Fruit fly (Drosophila melanogaster) whole organism, prepupa: ENCODE measurements around the gene CG31098.

ENCODE experiments used
- CG10669 ChIP-seq: fragments of 200-800 bp; sonication (Bioruptor generic); optimal IDR thresholded peaks from 3 replicates; lab custom pipeline; 2018; ENCODE audit warnings: missing biosample characterization, mild to moderate bottlenecking, missing genetic modification characterization, moderate library complexity
- CG31627 ChIP-seq: fragments of 200-800 bp; sonication (Bioruptor generic); optimal IDR thresholded peaks from 3 replicates; lab custom pipeline; 2016; ENCODE audit warnings: missing biosample characterization, missing genetic modification characterization
- CG8632 ChIP-seq: fragments of 200-800 bp; sonication (Bioruptor generic); optimal IDR thresholded peaks from 3 replicates; lab custom pipeline; 2016; ENCODE audit warnings: missing biosample characterization, missing genetic modification characterization
- Hr38 ChIP-seq: sonication (Bioruptor generic); optimal IDR thresholded peaks from 2 replicates; lab custom pipeline; 2016; ENCODE audit warnings: missing biosample characterization, missing genetic modification characterization
- Lpt ChIP-seq: fragments of 200-800 bp; sonication (Bioruptor generic); optimal IDR thresholded peaks from 3 replicates; lab custom pipeline; 2016; ENCODE audit warnings: missing biosample characterization, missing genetic modification characterization
- Sox102F ChIP-seq: fragments of 200-800 bp; sonication (Bioruptor generic); optimal IDR thresholded peaks from 2 replicates; lab custom pipeline; 2016; ENCODE audit warnings: missing biosample characterization, mild to moderate bottlenecking, missing genetic modification characterization
- achi ChIP-seq: fragments of 200-800 bp; sonication (Bioruptor generic); optimal IDR thresholded peaks from 3 replicates; lab custom pipeline; 2016; ENCODE audit warnings: missing biosample characterization, missing genetic modification characterization
- dsx ChIP-seq: fragments of 200-800 bp; optimal IDR thresholded peaks from 3 replicates; lab custom pipeline; 2019; ENCODE audit warnings: missing biosample characterization, mild to moderate bottlenecking, missing genetic modification characterization, moderate library complexity; ENCODE audit not compliant: poor library complexity, severe bottlenecking
- esn ChIP-seq: fragments of 200-800 bp; sonication (Bioruptor generic); optimal IDR thresholded peaks from 2 replicates; lab custom pipeline; 2016; ENCODE audit warnings: missing biosample characterization, mild to moderate bottlenecking, missing genetic modification characterization, moderate library complexity
- net ChIP-seq: fragments of 200-800 bp; sonication (Bioruptor generic); optimal IDR thresholded peaks from 3 replicates; lab custom pipeline; 2016; ENCODE audit warnings: missing biosample characterization, missing genetic modification characterization
- svp ChIP-seq: fragments of 200-800 bp; sonication (Bioruptor generic); peaks from one replicate; lab custom pipeline; 2016; ENCODE audit warnings: missing biosample characterization, missing genetic modification characterization
- topi ChIP-seq: fragments of 200-800 bp; sonication (Bioruptor generic); optimal IDR thresholded peaks from 3 replicates; lab custom pipeline; 2016; ENCODE audit warnings: missing biosample characterization, missing genetic modification characterization

DNA sequence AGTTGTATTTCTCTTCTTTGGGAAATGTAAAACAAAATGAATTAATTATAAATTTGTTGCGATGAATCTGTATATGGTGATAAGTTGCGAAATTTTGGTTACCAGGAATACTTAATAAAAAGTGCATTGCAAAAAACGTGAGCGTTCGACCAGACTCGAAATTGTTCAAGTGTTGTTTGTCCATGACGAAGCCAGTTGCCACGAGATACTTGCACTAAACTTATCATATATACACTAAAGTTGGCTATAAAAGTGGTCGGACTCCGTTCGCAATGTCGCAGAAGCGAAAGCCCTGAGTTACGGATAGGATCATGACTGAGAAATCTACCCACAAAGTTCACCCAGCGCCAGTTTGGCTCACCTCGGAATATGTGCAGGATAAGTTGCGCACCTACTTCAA lies 19.2 kb downstream of the CG31098 start, which contains the start of gene CG11878:
- TF ChIP-seq net (GFP tag; lab: Kevin White, UChicago) (no peak), achi (no peak), dsx (no peak), Sox102F (GFP tag; lab: Kevin White, UChicago) (no peak), CG8632 (GFP tag; lab: Kevin White, UChicago) (no peak), CG31627 (GFP tag; lab: Kevin White, UChicago) (no peak), Hr38 (GFP tag; lab: Kevin White, UChicago) (no peak), Lpt (no peak), svp (GFP tag; lab: Kevin White, UChicago) (no peak), CG10669 (GFP tag; lab: Kevin White, UChicago) (no peak), topi (GFP tag; lab: Kevin White, UChicago) (no peak), esn (GFP tag; lab: Kevin White, UChicago) (no peak)
